Fruit fly (Drosophila melanogaster) S2 (cell line): ENCODE data around the gene grk.

Experiments
- CG8478 ChIP-seq: fragments of >200 bp; optimal IDR thresholded peaks from 2 replicates; lab custom pipeline; 2018
- CTCF ChIP-seq, 2 experiments: fragments of >200 bp; optimal IDR thresholded peaks; 2 replicates each; lab custom pipeline; 2018

- TF ChIP-seq CG8478 (lab: Kevin White, UChicago) (no peak), CTCF (optimal IDR thresholded peaks at IDR 0.05; lab: Kevin White, UChicago) (no peak)
Observed at dm6 chr2L:8421717-8422116, 11.7 kb downstream of the grk start.
